Fruit fly (Drosophila melanogaster): ENCODE data around the gene CG5399.

DNA sequence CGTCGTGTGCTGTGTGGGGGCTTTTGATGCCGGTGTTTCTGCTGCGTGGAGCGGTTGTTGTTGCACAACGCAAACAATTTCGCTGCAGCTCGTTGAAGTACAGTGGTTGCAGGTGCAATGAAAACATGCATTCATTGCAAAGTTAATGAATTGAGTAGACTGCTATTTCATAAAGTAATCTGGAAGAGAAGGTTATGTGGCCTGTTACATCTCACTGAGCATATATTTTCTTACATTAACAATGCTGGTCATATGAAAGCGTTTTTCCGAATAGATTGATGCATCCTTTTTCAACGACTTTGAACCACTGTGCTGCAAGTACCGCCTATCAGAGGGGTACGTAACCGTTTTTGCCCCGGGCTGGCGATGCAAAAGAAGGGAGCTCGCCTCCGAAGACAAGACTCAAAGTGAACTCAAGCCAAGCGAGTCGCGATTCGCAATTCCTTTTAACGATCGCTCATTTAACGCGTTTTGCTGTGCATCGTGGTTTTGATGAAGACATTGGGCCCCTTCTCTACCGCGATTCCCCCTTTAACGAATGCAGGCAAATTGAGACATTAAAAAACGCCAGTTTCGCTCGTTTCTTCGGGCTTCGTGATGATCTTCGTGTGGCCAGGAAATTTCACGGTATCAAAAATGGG lies 43.2 kb upstream of the CG5399 start:
- peak; percentile 72 for TF ChIP-seq CG10348 (GFP tag; IDR thresholded peaks at IDR 0.05)
- TF ChIP-seq rn (GFP tag; IDR thresholded peaks at IDR 0.05): peak; percentile 90

Measured in whole organism, pupa.